Fruit fly (Drosophila melanogaster): ENCODE data around the gene CG9396.

Gene CG9396

DNA sequence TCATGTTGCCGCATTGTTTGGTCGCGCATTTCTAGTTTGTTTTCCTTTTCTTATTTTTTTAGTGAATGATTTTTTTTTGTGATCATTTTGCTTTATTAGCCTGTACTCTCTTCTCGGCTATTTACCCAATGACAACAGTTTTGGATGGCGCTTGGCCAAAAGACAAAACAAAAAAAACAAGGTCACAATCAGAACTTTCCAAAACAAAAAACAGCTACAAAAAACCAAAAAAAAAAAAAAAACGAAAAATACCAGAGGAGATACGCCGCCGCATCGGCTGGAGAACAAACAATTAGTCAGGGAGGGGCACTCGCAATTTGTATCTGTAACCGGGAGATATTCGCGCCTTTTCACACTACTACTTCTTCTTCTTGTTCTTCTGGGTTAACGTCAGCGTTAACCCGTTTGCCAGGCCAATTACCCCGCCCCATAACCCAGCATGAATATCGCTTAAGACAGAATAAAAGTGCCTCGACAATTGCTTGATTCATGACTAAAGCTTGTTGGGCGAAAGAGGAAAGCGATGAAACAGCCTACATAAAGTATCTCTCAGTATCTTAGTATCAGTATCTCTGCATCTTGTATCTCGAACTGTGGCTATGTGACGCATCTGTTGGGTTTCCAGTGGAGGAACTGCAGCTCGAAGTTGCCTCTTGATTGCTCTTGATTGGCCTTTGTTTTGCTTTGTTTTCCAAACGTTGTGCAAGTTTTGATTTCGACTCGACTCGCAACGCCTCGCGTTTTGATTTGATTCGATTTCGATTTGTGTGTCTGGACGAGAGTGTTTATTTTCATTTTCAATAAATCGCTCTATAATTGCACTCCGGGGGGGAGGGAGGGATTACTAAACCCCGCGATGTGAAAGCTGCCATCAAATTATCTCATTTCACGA is 35.7 kb upstream of the CG9396 start:
- TF ChIP-seq CG33017 (tag; optimal IDR thresholded peaks at IDR 0.05) (no peak), CG12768 (GFP tag; optimal IDR thresholded peaks at IDR 0.05) (no peak), kay (GFP tag; ENCODE audit: borderline replicate concordance) (no peak), Crg-1 (GFP tag; optimal IDR thresholded peaks at IDR 0.05) (no peak), CG7045 (GFP tag; optimal IDR thresholded peaks at IDR 0.05) (no peak), CG7101 (tag; optimal IDR thresholded peaks at IDR 0.05) (no peak), Mnt (GFP tag; optimal IDR thresholded peaks at IDR 0.05) (no peak), ovo (GFP tag; optimal IDR thresholded peaks at IDR 0.05) (no peak), Hr96 (GFP tag; optimal IDR thresholded peaks at IDR 0.05) (no peak), tj (GFP tag; optimal IDR thresholded peaks at IDR 0.05) (no peak), toe (GFP tag; optimal IDR thresholded peaks at IDR 0.05) (no peak)

DNA sequence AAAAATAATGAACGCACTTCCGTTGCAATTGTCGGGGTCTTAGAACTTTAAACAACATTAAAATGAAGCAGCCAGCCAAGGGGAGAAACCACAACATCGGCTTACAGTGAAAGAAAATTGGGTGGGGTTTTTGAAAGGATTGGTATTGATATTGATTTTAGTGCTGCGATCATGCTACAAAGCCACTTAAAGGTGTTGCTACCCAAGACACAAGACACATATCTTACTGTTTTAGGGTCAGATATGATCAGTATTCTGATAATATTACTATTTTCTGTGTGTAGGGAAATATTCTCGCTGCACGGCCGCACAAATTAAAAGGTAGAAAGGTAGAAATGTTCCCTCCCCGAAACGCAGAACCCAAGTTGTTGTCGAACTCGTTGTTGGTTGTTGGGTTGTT is 33.7 kb upstream of the CG9396 start:
- TF ChIP-seq CG7101 (tag; optimal IDR thresholded peaks at IDR 0.05) (no peak), cnc (optimal IDR thresholded peaks at IDR 0.05) (no peak), CG11617 (GFP tag; optimal IDR thresholded peaks at IDR 0.05) (no peak), CG14711 (tag; optimal IDR thresholded peaks at IDR 0.05) (no peak), ovo (GFP tag; optimal IDR thresholded peaks at IDR 0.05) (no peak), Crg-1 (GFP tag; optimal IDR thresholded peaks at IDR 0.05) (no peak), Hr96 (GFP tag; optimal IDR thresholded peaks at IDR 0.05) (no peak), CG1620 (GFP tag; optimal IDR thresholded peaks at IDR 0.05) (no peak), bab1 (GFP tag; optimal IDR thresholded peaks at IDR 0.05) (no peak), CG5204 (GFP tag; optimal IDR thresholded peaks at IDR 0.05) (no peak), Clk (GFP tag; optimal IDR thresholded peaks at IDR 0.05) (no peak), Mnt (GFP tag; optimal IDR thresholded peaks at IDR 0.05) (no peak), tj (GFP tag; optimal IDR thresholded peaks at IDR 0.05) (no peak), cic (GFP tag; optimal IDR thresholded peaks at IDR 0.05) (no peak), pad (GFP tag; optimal IDR thresholded peaks at IDR 0.05) (no peak), CG12768 (GFP tag; optimal IDR thresholded peaks at IDR 0.05) (no peak), kay (GFP tag; ENCODE audit: borderline replicate concordance) (no peak)

DNA sequence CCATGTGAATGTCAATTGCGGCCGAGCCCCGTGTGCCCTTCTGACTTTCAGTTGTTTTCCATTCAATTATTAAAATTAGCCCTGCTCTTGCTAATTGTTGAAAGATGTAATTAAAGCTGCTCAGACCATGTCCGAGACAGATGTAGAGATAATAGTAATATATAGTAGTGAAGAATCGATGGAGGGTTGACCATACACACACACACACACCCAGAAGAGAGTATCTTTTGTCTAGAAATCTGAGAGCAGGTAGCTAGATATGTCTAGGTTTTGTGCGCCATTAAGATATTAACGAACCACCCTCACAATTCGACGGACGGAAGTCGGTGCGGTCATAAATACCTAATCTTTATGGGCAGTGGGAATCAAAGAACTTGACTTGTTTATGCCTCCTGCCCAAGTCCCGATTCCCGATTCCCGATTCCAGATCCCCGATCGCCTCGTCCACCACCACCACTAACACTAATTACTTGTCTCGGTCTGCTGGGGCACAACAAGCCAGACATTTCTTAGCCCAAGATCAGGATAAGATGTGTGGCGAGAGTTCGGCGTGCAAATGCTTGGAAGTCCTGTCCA is 33.1 kb upstream of the CG9396 start:
- no peak for TF ChIP-seq cic (GFP tag; optimal IDR thresholded peaks at IDR 0.05)
- no peak for TF ChIP-seq kay (GFP tag; ENCODE audit: borderline replicate concordance)
- TF ChIP-seq toe (GFP tag; optimal IDR thresholded peaks at IDR 0.05), result no peak
- no peak for TF ChIP-seq pad (GFP tag; optimal IDR thresholded peaks at IDR 0.05)
- TF ChIP-seq tj (GFP tag; optimal IDR thresholded peaks at IDR 0.05), result no peak
- no peak for TF ChIP-seq Crg-1 (GFP tag; optimal IDR thresholded peaks at IDR 0.05)
- TF ChIP-seq CG12768 (GFP tag; optimal IDR thresholded peaks at IDR 0.05), result no peak
- no peak for TF ChIP-seq CG5204 (GFP tag; optimal IDR thresholded peaks at IDR 0.05)
- TF ChIP-seq CG7045 (GFP tag; optimal IDR thresholded peaks at IDR 0.05), result no peak
- no peak for TF ChIP-seq ovo (GFP tag; optimal IDR thresholded peaks at IDR 0.05)
- no peak for TF ChIP-seq Mnt (GFP tag; optimal IDR thresholded peaks at IDR 0.05)
- no peak for TF ChIP-seq Clk (GFP tag; optimal IDR thresholded peaks at IDR 0.05)

- TF ChIP-seq CG14711 (tag; optimal IDR thresholded peaks at IDR 0.05), result no peak
- TF ChIP-seq CG12768 (GFP tag; optimal IDR thresholded peaks at IDR 0.05), result no peak
- TF ChIP-seq ovo (GFP tag; optimal IDR thresholded peaks at IDR 0.05), result no peak
- no peak for TF ChIP-seq cnc (optimal IDR thresholded peaks at IDR 0.05)
- TF ChIP-seq CG33017 (tag; optimal IDR thresholded peaks at IDR 0.05), result no peak
- TF ChIP-seq Crg-1 (GFP tag; optimal IDR thresholded peaks at IDR 0.05), result no peak
- no peak for TF ChIP-seq kay (GFP tag; ENCODE audit: borderline replicate concordance)
- TF ChIP-seq Clk (GFP tag; optimal IDR thresholded peaks at IDR 0.05), result no peak
- no peak for TF ChIP-seq CG11617 (GFP tag; optimal IDR thresholded peaks at IDR 0.05)
- TF ChIP-seq bab1 (GFP tag; optimal IDR thresholded peaks at IDR 0.05), result no peak
- no peak for TF ChIP-seq tj (GFP tag; optimal IDR thresholded peaks at IDR 0.05)
- TF ChIP-seq CG5204 (GFP tag; optimal IDR thresholded peaks at IDR 0.05), result no peak
- TF ChIP-seq Hr96 (GFP tag; optimal IDR thresholded peaks at IDR 0.05), result no peak
- TF ChIP-seq CG7101 (tag; optimal IDR thresholded peaks at IDR 0.05), result no peak
- TF ChIP-seq pad (GFP tag; optimal IDR thresholded peaks at IDR 0.05), result no peak
- TF ChIP-seq cic (GFP tag; optimal IDR thresholded peaks at IDR 0.05), result no peak
- no peak for TF ChIP-seq CG1620 (GFP tag; optimal IDR thresholded peaks at IDR 0.05)
- no peak for TF ChIP-seq toe (GFP tag; optimal IDR thresholded peaks at IDR 0.05)
- no peak for TF ChIP-seq Mnt (GFP tag; optimal IDR thresholded peaks at IDR 0.05)
- no peak for TF ChIP-seq CG7045 (GFP tag; optimal IDR thresholded peaks at IDR 0.05)
Measured at dm6 chr3R:9603022-9603942, 31.9 kb upstream of the CG9396 start.

DNA sequence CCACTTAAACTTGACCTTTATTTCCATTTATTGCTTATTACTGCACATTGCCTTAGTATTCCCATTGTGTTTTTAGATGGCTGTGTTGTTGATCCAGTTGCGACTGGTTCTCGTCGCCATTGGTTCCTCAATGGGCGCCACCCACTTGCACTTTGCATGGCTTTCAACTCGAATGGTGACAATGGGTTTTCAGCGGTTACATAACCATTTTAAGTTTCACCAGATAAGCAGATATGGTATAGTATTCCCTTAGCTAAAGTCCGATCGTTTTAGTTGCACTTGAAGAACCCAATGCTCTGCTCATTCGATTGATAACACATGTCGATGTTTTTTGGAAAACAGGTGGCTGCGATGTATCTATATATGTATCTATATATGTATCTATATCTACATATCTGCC is 30.5 kb upstream of the CG9396 start:
- peak; percentile 15 for TF ChIP-seq ovo (GFP tag; optimal IDR thresholded peaks at IDR 0.05)
- no peak for TF ChIP-seq cnc (optimal IDR thresholded peaks at IDR 0.05)
- peak; percentile 12 for TF ChIP-seq kay (GFP tag; ENCODE audit: borderline replicate concordance)
- peak; percentile 36 for TF ChIP-seq cic (GFP tag; optimal IDR thresholded peaks at IDR 0.05)
- peak; percentile 33 for TF ChIP-seq tj (GFP tag; optimal IDR thresholded peaks at IDR 0.05)
- peak; percentile 10 for TF ChIP-seq CG12768 (GFP tag; optimal IDR thresholded peaks at IDR 0.05)
